Worm (Caenorhabditis elegans) whole organism, mixed stage, embryonic: ENCODE measurements around the gene F44E5.17.

Source experiments
- nhr-76 ChIP-seq: sonication (generic microtip); optimal IDR thresholded peaks from 2 replicates; lab custom pipeline; 2017; ENCODE audit warnings: missing biosample characterization, missing genetic modification characterization
- ztf-11 ChIP-seq: fragments of 150-350 bp; optimal IDR thresholded peaks from 2 replicates; lab custom pipeline; 2014; ENCODE audit warnings: missing biosample characterization, missing genetic modification characterization

- TF ChIP-seq nhr-76 (tag; lab: Kevin White, UChicago) (no peak), ztf-11 (tag; lab: Kevin White, UChicago) (no peak)
Measured at ce11 chrII:11788025-11788424, 39.6 kb upstream of the F44E5.17 start.
